Fruit fly (Drosophila melanogaster) whole organism, adult: ENCODE data around the gene sima.

Source experiments
- CG5204 ChIP-seq: fragments of 200-800 bp; sonication (Bioruptor generic); optimal IDR thresholded peaks from 2 replicates; lab custom pipeline; 2016; ENCODE audit warnings: missing biosample characterization, missing genetic modification characterization
- CG7045 ChIP-seq: fragments of 200-800 bp; sonication (Bioruptor generic); optimal IDR thresholded peaks from 2 replicates; lab custom pipeline; 2017; ENCODE audit warnings: missing biosample characterization, mild to moderate bottlenecking, missing genetic modification characterization
- CG7101 ChIP-seq: fragments of 200-800 bp; sonication (Bioruptor generic); optimal IDR thresholded peaks from 2 replicates; lab custom pipeline; 2018; ENCODE audit warnings: missing biosample characterization, mild to moderate bottlenecking, missing genetic modification characterization, moderate library complexity
- Clk ChIP-seq: fragments of 200-800 bp; sonication (Bioruptor generic); optimal IDR thresholded peaks from 2 replicates; lab custom pipeline; 2017; ENCODE audit warnings: missing biosample characterization, missing genetic modification characterization
- Crg-1 ChIP-seq: fragments of 200-800 bp; sonication (Bioruptor generic); optimal IDR thresholded peaks from 2 replicates; lab custom pipeline; 2016; ENCODE audit warnings: missing biosample characterization, missing genetic modification characterization
- Hr96 ChIP-seq: fragments of 200-800 bp; sonication (Bioruptor generic); optimal IDR thresholded peaks from 2 replicates; lab custom pipeline; 2016; ENCODE audit warnings: missing biosample characterization, missing genetic modification characterization
- Mnt ChIP-seq: fragments of 200-800 bp; sonication (Bioruptor generic); optimal IDR thresholded peaks from 2 replicates; lab custom pipeline; 2016; ENCODE audit warnings: missing biosample characterization, mild to moderate bottlenecking, missing genetic modification characterization
- bab1 ChIP-seq: fragments of 200-800 bp; sonication (Bioruptor generic); optimal IDR thresholded peaks from 3 replicates; lab custom pipeline; 2019; ENCODE audit warnings: missing biosample characterization, mild to moderate bottlenecking, missing genetic modification characterization, moderate library complexity
- cnc ChIP-seq, 2 experiments: fragments of >200 bp; optimal IDR thresholded peaks; 2 replicates each; lab custom pipeline; 2017
- kay ChIP-seq: fragments of 200-800 bp; sonication (Bioruptor generic); peaks from one replicate; lab custom pipeline; 2016; ENCODE audit warnings: missing biosample characterization, missing genetic modification characterization, borderline replicate concordance
- ovo ChIP-seq: fragments of 200-800 bp; sonication (Bioruptor generic); optimal IDR thresholded peaks from 2 replicates; lab custom pipeline; 2016; ENCODE audit warnings: missing biosample characterization, missing genetic modification characterization
- pad ChIP-seq: fragments of 200-800 bp; sonication (Bioruptor generic); optimal IDR thresholded peaks from 3 replicates; lab custom pipeline; 2017; ENCODE audit warnings: missing biosample characterization, missing genetic modification characterization, mild to moderate bottlenecking, moderate library complexity, missing genetic modification reagents
- tj ChIP-seq: fragments of 200-800 bp; sonication (Bioruptor generic); optimal IDR thresholded peaks from 3 replicates; lab custom pipeline; 2017; ENCODE audit warnings: missing biosample characterization, mild to moderate bottlenecking, missing genetic modification characterization, moderate library complexity
- toe ChIP-seq: fragments of 200-800 bp; sonication (Bioruptor generic); optimal IDR thresholded peaks from 2 replicates; lab custom pipeline; 2016; ENCODE audit warnings: missing biosample characterization, missing genetic modification characterization

dm6 chr3R:30021559-30022451, 36.3 kb upstream of the sima start, which contains the start of gene Mgat2:
- TF ChIP-seq cnc (optimal IDR thresholded peaks at IDR 0.05; lab: Kevin White, UChicago) (no peak), kay (no peak), bab1 (peak; percentile 41), Crg-1 (GFP tag; lab: Kevin White, UChicago) (no peak), pad (no peak), Hr96 (peak; percentile 72), toe (GFP tag; lab: Kevin White, UChicago) (no peak), ovo (GFP tag; lab: Kevin White, UChicago) (no peak), Mnt (GFP tag; lab: Kevin White, UChicago) (peak; percentile 75), Clk (GFP tag; lab: Kevin White, UChicago) (no peak), CG7045 (peak; percentile 50), CG5204 (GFP tag; lab: Kevin White, UChicago) (no peak), CG7101 (tag; lab: Kevin White, UChicago) (peak; percentile 42), tj (GFP tag; lab: Kevin White, UChicago) (peak; percentile 28)
